Worm (Caenorhabditis elegans) whole organism, young adult: ENCODE results near the gene ZK792.5.

Source experiments
- B0261.1 ChIP-seq: sonication (generic microtip); optimal IDR thresholded peaks from 2 replicates; lab custom pipeline; 2016; ENCODE audit warnings: mild to moderate bottlenecking, missing genetic modification characterization, moderate library complexity, missing compliant biosample characterization
- B0336.3 ChIP-seq: fragments of 200-800 bp; sonication (Bioruptor generic); IDR thresholded peaks from 2 replicates; pipeline ENCODE4 v1.3.6; 2022; ENCODE audit warnings: missing genetic modification characterization, missing compliant biosample characterization
- F22D6.2 ChIP-seq: sonication (generic microtip); optimal IDR thresholded peaks from 2 replicates; lab custom pipeline; 2016; ENCODE audit warnings: mild to moderate bottlenecking, missing genetic modification characterization, missing compliant biosample characterization
- F37B4.10 ChIP-seq: fragments of 200-800 bp; sonication (Bioruptor generic); IDR thresholded peaks from 2 replicates; pipeline ENCODE4 v1.3.6; 2022; ENCODE audit warnings: missing genetic modification characterization, missing compliant biosample characterization
- F39B2.1 ChIP-seq: fragments of 200-800 bp; sonication (Bioruptor generic); IDR thresholded peaks from 2 replicates; pipeline ENCODE4 v1.3.6; 2022; ENCODE audit warnings: missing genetic modification reagents, missing genetic modification characterization, missing compliant biosample characterization
- F49E8.2 ChIP-seq: sonication (generic microtip); optimal IDR thresholded peaks from 3 replicates; lab custom pipeline; 2017; ENCODE audit warnings: missing genetic modification characterization, mild to moderate bottlenecking, missing compliant biosample characterization, antibody characterized with exemption, moderate library complexity; ENCODE audit not compliant: insufficient read depth
- K12H6.12 ChIP-seq: fragments of 200-800 bp; sonication (Bioruptor generic); optimal IDR thresholded peaks from 2 replicates; lab custom pipeline; 2018; ENCODE audit warnings: mild to moderate bottlenecking, missing genetic modification characterization, missing compliant biosample characterization
- Y53F4B.3 ChIP-seq: fragments of 200-800 bp; sonication (Bioruptor generic); IDR thresholded peaks from 2 replicates; pipeline ENCODE4 v1.3.6; 2022; ENCODE audit warnings: missing genetic modification reagents, missing genetic modification characterization, missing compliant biosample characterization
- aptf-2 ChIP-seq: fragments of 200-800 bp; sonication (Bioruptor generic); conservative IDR thresholded peaks from 2 replicates; pipeline ENCODE4 v1.3.6; 2022; ENCODE audit warnings: missing genetic modification reagents, missing genetic modification characterization, missing compliant biosample characterization
- aptf-3 ChIP-seq: fragments of 200-800 bp; sonication (Bioruptor generic); IDR thresholded peaks from 2 replicates; pipeline ENCODE4 v1.3.6; 2022; ENCODE audit warnings: missing genetic modification characterization, missing compliant biosample characterization
- attf-3 ChIP-seq: fragments of 200-800 bp; sonication (Bioruptor generic); conservative IDR thresholded peaks from 2 replicates; pipeline ENCODE4 v1.3.6; 2022; ENCODE audit warnings: missing genetic modification reagents, missing genetic modification characterization, missing compliant biosample characterization
- attf-5 ChIP-seq: fragments of 200-800 bp; sonication (Bioruptor generic); optimal IDR thresholded peaks from 2 replicates; lab custom pipeline; 2018; ENCODE audit warnings: mild to moderate bottlenecking, missing genetic modification characterization, missing compliant biosample characterization
- bed-1 ChIP-seq: fragments of 200-800 bp; sonication (Bioruptor generic); IDR thresholded peaks from 2 replicates; pipeline ENCODE4 v1.3.6; 2022; ENCODE audit warnings: missing genetic modification reagents, missing genetic modification characterization, missing compliant biosample characterization
- bed-2 ChIP-seq: fragments of 200-800 bp; sonication (Bioruptor generic); IDR thresholded peaks from 2 replicates; pipeline ENCODE4 v1.3.6; 2022; ENCODE audit warnings: missing genetic modification reagents, missing genetic modification characterization, missing compliant biosample characterization
- ccch-3 ChIP-seq: fragments of 200-800 bp; sonication (Bioruptor generic); optimal IDR thresholded peaks from 2 replicates; lab custom pipeline; 2018; ENCODE audit warnings: mild to moderate bottlenecking, missing genetic modification characterization, missing compliant biosample characterization
- cebp-1 ChIP-seq, 2 experiments: fragments of 200-800 bp in 1 of 2; sonication (Bioruptor generic) in 1 of 2; sonication (generic microtip) in 1 of 2; IDR thresholded peaks in 1 of 2; optimal IDR thresholded peaks in 1 of 2; 2 replicates each; pipeline versions ENCODE4 v1.3.6 to Lab custom; 2017 to 2022; ENCODE audit warnings: missing compliant biosample characterization in 2 of 2, missing genetic modification characterization in 2 of 2, mild to moderate bottlenecking in 1 of 2, missing genetic modification reagents in 1 of 2, moderate library complexity in 1 of 2
- ceh-79 ChIP-seq: sonication (generic microtip); optimal IDR thresholded peaks from 2 replicates; lab custom pipeline; 2017; ENCODE audit warnings: mild to moderate bottlenecking, missing genetic modification characterization, missing compliant biosample characterization
- die-1 ChIP-seq: sonication (generic microtip); optimal IDR thresholded peaks from 2 replicates; lab custom pipeline; 2016; ENCODE audit warnings: missing genotype, mild to moderate bottlenecking, missing genetic modification characterization, missing compliant biosample characterization
- dpff-1 ChIP-seq: sonication (generic microtip); optimal IDR thresholded peaks from 2 replicates; lab custom pipeline; 2017; ENCODE audit warnings: mild to moderate bottlenecking, missing genetic modification characterization, missing compliant biosample characterization
- egl-18 ChIP-seq: fragments of 200-800 bp; sonication (Bioruptor generic); IDR thresholded peaks from 2 replicates; pipeline ENCODE4 v1.3.6; 2022; ENCODE audit warnings: missing genetic modification reagents, missing genetic modification characterization, missing compliant biosample characterization
- fkh-3 ChIP-seq: sonication (generic microtip); optimal IDR thresholded peaks from 2 replicates; lab custom pipeline; 2016; ENCODE audit warnings: mild to moderate bottlenecking, missing genetic modification characterization, missing compliant biosample characterization
- hmg-20 ChIP-seq: fragments of 200-800 bp; sonication (Bioruptor generic); IDR thresholded peaks from 2 replicates; pipeline ENCODE4 v1.3.6; 2022; ENCODE audit warnings: missing genetic modification reagents, missing genetic modification characterization, missing compliant biosample characterization
- lsy-27 ChIP-seq: sonication (generic microtip); optimal IDR thresholded peaks from 2 replicates; lab custom pipeline; 2017; ENCODE audit warnings: missing genetic modification characterization, mild to moderate bottlenecking, missing compliant biosample characterization, antibody characterized with exemption, missing genotype, borderline replicate concordance; ENCODE audit not compliant: insufficient read depth
- madf-3 ChIP-seq: fragments of 200-800 bp; sonication (Bioruptor generic); IDR thresholded peaks from 2 replicates; pipeline ENCODE4 v1.3.6; 2022; ENCODE audit warnings: missing genetic modification reagents, missing genetic modification characterization, missing compliant biosample characterization
- nhr-179 ChIP-seq: sonication (generic microtip); optimal IDR thresholded peaks from 2 replicates; lab custom pipeline; 2016; ENCODE audit warnings: mild to moderate bottlenecking, missing genetic modification characterization, missing compliant biosample characterization
- nhr-80 ChIP-seq: sonication (generic microtip); optimal IDR thresholded peaks from 2 replicates; lab custom pipeline; 2016; ENCODE audit warnings: missing genetic modification characterization, missing compliant biosample characterization
- pbrm-1 ChIP-seq: fragments of 200-800 bp; sonication (Bioruptor generic); IDR thresholded peaks from 2 replicates; pipeline ENCODE4 v1.3.6; 2022; ENCODE audit warnings: missing genetic modification reagents, missing genetic modification characterization, missing compliant biosample characterization
- pha-4 ChIP-seq: fragments of 150-350 bp; sonication (generic microtip); optimal IDR thresholded peaks from 2 replicates; lab custom pipeline; 2014; ENCODE audit warnings: missing biosample characterization, missing genetic modification reagents, missing genetic modification characterization
- snpc-1.3 ChIP-seq: sonication (generic microtip); optimal IDR thresholded peaks from 2 replicates; lab custom pipeline; 2017; ENCODE audit warnings: missing genetic modification characterization, mild to moderate bottlenecking, missing compliant biosample characterization, antibody characterized with exemption, moderate library complexity, missing genotype, missing genetic modification reagents; ENCODE audit not compliant: insufficient read depth
- snpc-4 ChIP-seq, 5 experiments: fragments of 150-350 bp in 1 of 5; sonication (generic microtip) in 4 of 5; optimal IDR thresholded peaks; 2 replicates each; lab custom pipeline; 2014 to 2018; ENCODE audit warnings: missing genetic modification characterization in 5 of 5, missing biosample characterization in 3 of 5, antibody characterized with exemption in 2 of 5, mild to moderate bottlenecking in 2 of 5, missing compliant biosample characterization in 2 of 5, missing genotype in 2 of 5, moderate library complexity in 2 of 5, missing genetic modification reagents in 1 of 5
- tbx-9 ChIP-seq: sonication (generic microtip); optimal IDR thresholded peaks from 2 replicates; lab custom pipeline; 2016; ENCODE audit warnings: borderline replicate concordance, missing genetic modification characterization, inconsistent platforms, missing compliant biosample characterization
- unc-130 ChIP-seq: sonication (generic microtip); optimal IDR thresholded peaks from 2 replicates; lab custom pipeline; 2016; ENCODE audit warnings: missing genetic modification reagents, missing genetic modification characterization, missing compliant biosample characterization
- xnd-1 ChIP-seq: sonication (generic microtip); optimal IDR thresholded peaks from 2 replicates; lab custom pipeline; 2016; ENCODE audit warnings: missing genotype, missing genetic modification reagents, missing genetic modification characterization, missing compliant biosample characterization
- ztf-26 ChIP-seq: sonication (generic microtip); optimal IDR thresholded peaks from 2 replicates; lab custom pipeline; 2017; ENCODE audit warnings: missing genetic modification characterization, missing compliant biosample characterization
- ztf-28 ChIP-seq: fragments of 200-800 bp; sonication (Bioruptor generic); IDR thresholded peaks from 2 replicates; pipeline ENCODE4 v1.3.6; 2022; ENCODE audit warnings: missing genetic modification reagents, missing genetic modification characterization, missing compliant biosample characterization
- ztf-6 ChIP-seq: fragments of 200-800 bp; sonication (Bioruptor generic); IDR thresholded peaks from 2 replicates; pipeline ENCODE4 v1.3.6; 2022; ENCODE audit warnings: missing genetic modification reagents, missing genetic modification characterization, missing compliant biosample characterization

Gene ZK792.5

DNA sequence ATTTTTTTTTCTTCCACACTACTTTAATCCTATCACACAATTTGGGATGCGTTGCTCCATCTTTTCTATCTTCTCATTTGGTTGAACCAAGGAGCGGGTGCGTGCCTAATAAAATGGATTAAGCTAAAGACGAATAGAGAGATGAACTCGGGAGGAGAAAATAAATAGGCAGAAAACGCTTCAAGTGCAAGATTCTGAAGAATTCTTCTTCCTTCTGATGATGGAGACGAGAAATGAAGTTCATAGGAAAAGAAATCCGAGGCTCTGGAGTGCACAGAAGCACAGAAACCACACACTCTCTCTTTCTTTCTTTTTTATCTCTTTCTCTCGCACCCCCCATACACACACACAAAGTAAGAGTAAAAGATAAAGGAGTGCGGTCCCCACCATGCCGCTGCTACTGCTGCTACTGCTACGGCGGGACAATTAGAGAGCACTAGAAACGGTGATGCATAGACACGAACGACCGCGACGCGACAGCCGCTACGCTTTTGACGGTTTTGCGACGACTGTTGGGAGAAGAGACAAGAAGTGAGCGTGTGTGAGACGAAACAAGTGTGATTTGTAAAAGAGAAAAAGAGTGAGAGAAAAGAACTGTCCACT lies 4.3 kb upstream of the ZK792.5 start (continued):
- TF ChIP-seq attf-3 (no peak), madf-3 (peak; percentile 83), fkh-3 (tag; lab: Kevin White, UChicago) (no peak), F39B2.1 (GFP tag; lab: Robert Waterston, UW) (no peak), bed-2 (GFP tag; lab: Robert Waterston, UW) (no peak)

DNA sequence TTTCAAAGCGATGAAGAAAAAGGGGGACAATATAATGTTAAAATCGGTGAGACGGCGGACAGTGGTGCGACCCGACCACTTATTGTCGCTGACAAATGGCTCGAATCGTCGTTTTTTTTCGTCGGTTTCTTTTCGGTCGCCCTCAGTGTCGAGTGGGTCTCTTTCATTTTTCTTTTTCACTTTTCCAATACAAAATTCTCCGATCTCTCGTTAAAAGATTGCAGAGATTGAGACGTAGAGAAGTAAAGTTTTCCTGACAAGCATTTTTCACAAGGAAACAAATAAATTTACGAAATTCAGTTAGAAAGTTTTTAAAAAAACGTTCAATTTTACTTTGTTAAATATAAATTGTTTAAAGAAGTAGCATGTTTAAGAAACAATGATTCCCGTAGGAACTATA lies 3.6 kb upstream of the ZK792.5 start:
- TF ChIP-seq cebp-1 (GFP tag; IDR thresholded peaks at IDR 0.05; lab: Robert Waterston, UW) (no peak), cebp-1 (tag; optimal IDR thresholded peaks at IDR 0.05; lab: Kevin White, UChicago) (peak; percentile 22), snpc-4 (GFP tag; optimal IDR thresholded peaks at IDR 0.05; lab: Kevin White, UChicago) (no peak), snpc-4 (tag; optimal IDR thresholded peaks at IDR 0.05; lab: Kevin White, UChicago) (peak in 1 of 4 experiments; percentile 25), ztf-28 (GFP tag; lab: Robert Waterston, UW) (no peak), B0336.3 (GFP tag; lab: Robert Waterston, UW) (no peak), egl-18 (GFP tag; lab: Robert Waterston, UW) (no peak), nhr-80 (peak; percentile 12), aptf-3 (GFP tag; lab: Robert Waterston, UW) (no peak), F49E8.2 (tag; lab: Kevin White, UChicago) (no peak), attf-5 (GFP tag; lab: Kevin White, UChicago) (no peak)

ce11 chrIV:11690988-11691387 lies 3.1 kb upstream of the ZK792.5 start, which contains the start of gene let-60:
Gene let-60 (minus strand): TSS chrIV:11691088.
- no peak for TF ChIP-seq die-1
- TF ChIP-seq nhr-80 = no peak
- TF ChIP-seq ztf-6 (GFP tag; lab: Robert Waterston, UW) = no peak
- no peak for TF ChIP-seq dpff-1 (tag; lab: Kevin White, UChicago)
- no peak for TF ChIP-seq bed-2 (GFP tag; lab: Robert Waterston, UW)
- TF ChIP-seq tbx-9 = no peak
- no peak for TF ChIP-seq hmg-20
- TF ChIP-seq B0261.1 = no peak
- no peak for TF ChIP-seq snpc-1.3 (tag; lab: Kevin White, UChicago)
- no peak for TF ChIP-seq xnd-1 (tag; lab: Kevin White, UChicago)
- no peak for TF ChIP-seq F37B4.10
- no peak for TF ChIP-seq ccch-3
- TF ChIP-seq aptf-2 (GFP tag; lab: Robert Waterston, UW) = no peak
- TF ChIP-seq lsy-27 (tag; lab: Kevin White, UChicago) = no peak
- TF ChIP-seq ceh-79 (tag; lab: Kevin White, UChicago) = no peak
- TF ChIP-seq pbrm-1 (GFP tag; lab: Robert Waterston, UW) = no peak
- no peak for TF ChIP-seq Y53F4B.3 (GFP tag; lab: Robert Waterston, UW)
- no peak for TF ChIP-seq F22D6.2 (tag; lab: Kevin White, UChicago)
- no peak for TF ChIP-seq unc-130 (GFP tag; lab: Kevin White, UChicago)
- TF ChIP-seq, all 124 proteins: peak for 0

DNA sequence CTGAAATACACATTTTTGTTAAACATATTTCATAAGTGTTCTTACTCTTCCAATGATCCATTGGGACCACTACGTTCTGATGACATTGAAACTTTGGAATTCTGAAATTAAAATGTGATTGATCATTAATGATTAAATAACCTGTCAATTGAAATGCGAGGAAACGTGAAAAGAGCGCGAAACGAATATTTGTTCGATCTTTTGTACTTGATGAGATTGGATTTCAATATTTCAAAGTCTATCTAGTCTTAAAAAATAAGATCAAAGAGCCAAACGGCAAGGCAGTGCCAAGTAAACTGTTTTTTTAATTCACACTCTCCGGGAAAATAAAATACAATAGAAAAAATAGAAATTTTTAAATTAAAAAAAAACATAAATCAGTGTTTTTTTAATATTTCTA lies 6.0 kb downstream of the ZK792.5 start, which contains the start of gene ZK792.4:
ZK792.4 (minus strand) TSS at position 101 of the 400 bp plus-strand sequence.
- no peak for TF ChIP-seq bed-1 (GFP tag; lab: Robert Waterston, UW)
- TF ChIP-seq K12H6.12 = no peak
- no peak for TF ChIP-seq ztf-26 (tag; lab: Kevin White, UChicago)
- TF ChIP-seq pha-4 (tag; lab: Kevin White, UChicago) = no peak
- no peak for TF ChIP-seq nhr-179 (tag; lab: Kevin White, UChicago)
